Worm (Caenorhabditis elegans): ENCODE data around the gene lap-2.

The lap-2 gene

DNA sequence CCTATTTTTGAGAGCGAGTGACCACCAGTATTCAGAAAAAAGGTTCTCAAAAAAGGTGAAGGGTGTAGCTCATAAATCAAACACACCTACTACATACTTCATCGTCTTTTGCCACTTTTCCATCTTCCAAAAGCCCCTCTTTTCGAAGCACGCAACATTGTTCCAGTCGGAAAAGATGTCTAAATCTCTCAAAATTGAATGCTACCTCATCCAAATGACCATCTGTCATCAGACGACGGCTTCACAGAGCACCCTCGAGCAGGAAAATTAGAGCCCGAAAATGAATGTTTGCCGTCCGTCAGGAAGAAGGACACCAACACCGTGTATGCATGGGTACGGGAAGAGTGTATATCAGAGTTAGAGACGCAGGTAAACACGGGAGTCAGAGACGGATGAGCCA, 22.0 kb upstream of the lap-2 start:
- TF ChIP-seq odd-2 (tag; optimal IDR thresholded peaks at IDR 0.05) (no peak), madf-2 (tag; optimal IDR thresholded peaks at IDR 0.05) (no peak), eyg-1 (tag; optimal IDR thresholded peaks at IDR 0.05) (no peak), C38D4.7 (GFP tag; optimal IDR thresholded peaks at IDR 0.05) (no peak), K02D7.2 (tag; optimal IDR thresholded peaks at IDR 0.05) (no peak), pha-2 (tag; optimal IDR thresholded peaks at IDR 0.05) (no peak), pat-9 (tag; optimal IDR thresholded peaks at IDR 0.05) (no peak), elt-4 (tag; optimal IDR thresholded peaks at IDR 0.05) (no peak), ceh-19 (GFP tag; optimal IDR thresholded peaks at IDR 0.05) (no peak), ceh-31 (tag; optimal IDR thresholded peaks at IDR 0.05) (no peak), mec-3 (tag; optimal IDR thresholded peaks at IDR 0.05; ENCODE audit: borderline replicate concordance) (no peak), ceh-34 (tag; optimal IDR thresholded peaks at IDR 0.05) (no peak), fkh-10 (GFP tag; optimal IDR thresholded peaks at IDR 0.05) (no peak)

DNA sequence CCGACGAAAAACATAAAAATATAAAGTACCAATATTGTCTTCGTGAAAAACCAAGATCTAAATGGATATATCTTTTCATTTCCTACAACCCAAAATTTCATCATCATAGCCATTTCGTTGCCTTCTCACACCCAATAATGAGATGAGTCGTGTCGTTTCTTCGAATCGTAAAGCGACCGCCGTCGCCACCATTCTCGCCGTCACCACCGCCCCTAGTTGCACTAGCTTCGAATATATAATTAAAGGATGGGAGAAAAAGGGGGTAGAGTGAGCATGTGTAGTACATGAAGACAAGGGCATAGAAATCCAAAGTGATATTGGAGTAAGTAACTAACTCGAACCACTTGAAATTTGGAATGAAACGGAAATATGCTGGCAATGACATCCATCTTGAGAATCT, 21.2 kb upstream of the lap-2 start:
- no peak for TF ChIP-seq lin-11 (tag; optimal IDR thresholded peaks at IDR 0.05)
- peak; percentile 70 for TF ChIP-seq unc-42 (tag; optimal IDR thresholded peaks at IDR 0.05)
- TF ChIP-seq ceh-31 (tag; optimal IDR thresholded peaks at IDR 0.05), result peak; percentile 35
- TF ChIP-seq ceh-14 (tag; optimal IDR thresholded peaks at IDR 0.05), result peak; percentile 8

DNA sequence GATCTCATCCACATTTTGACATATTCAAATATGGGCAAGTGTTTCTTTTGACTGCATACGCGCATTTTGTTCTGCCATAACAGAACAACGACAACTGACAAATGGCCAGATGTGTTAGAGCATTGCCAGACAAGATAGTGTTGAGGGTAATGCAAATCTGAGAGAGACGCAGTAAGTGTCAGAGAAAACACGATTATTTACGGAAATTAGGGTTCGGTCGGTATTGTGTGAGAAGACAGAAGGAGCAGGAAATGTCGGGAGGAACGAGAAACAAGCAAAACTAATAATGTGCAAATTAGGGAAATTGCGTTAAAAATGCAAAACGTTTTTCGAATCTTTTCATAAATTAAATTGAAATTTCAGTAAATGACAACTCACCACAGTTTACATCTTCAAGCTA, 19.0 kb upstream of the lap-2 start:
- TF ChIP-seq fkh-10 (GFP tag; optimal IDR thresholded peaks at IDR 0.05), result peak; percentile 64
- peak; percentile 60 for TF ChIP-seq ceh-31 (tag; optimal IDR thresholded peaks at IDR 0.05)
- TF ChIP-seq unc-42 (tag; optimal IDR thresholded peaks at IDR 0.05), result peak; percentile 99
- no peak for TF ChIP-seq ceh-34 (tag; optimal IDR thresholded peaks at IDR 0.05)
- TF ChIP-seq ceh-14 (tag; optimal IDR thresholded peaks at IDR 0.05), result no peak
- TF ChIP-seq sox-2 (GFP tag; IDR thresholded peaks at IDR 0.05), result peak; percentile 8; the same call in 1 of the 2 replicates
- TF ChIP-seq ceh-2 (tag; optimal IDR thresholded peaks at IDR 0.05), result no peak
- no peak for TF ChIP-seq C08G9.2 (tag; optimal IDR thresholded peaks at IDR 0.05)
- no peak for TF ChIP-seq zip-5 (tag; optimal IDR thresholded peaks at IDR 0.05)
- no peak for TF ChIP-seq pag-3 (tag; optimal IDR thresholded peaks at IDR 0.05; ENCODE audit: borderline replicate concordance)
- TF ChIP-seq pros-1 (tag; optimal IDR thresholded peaks at IDR 0.05), result no peak

DNA sequence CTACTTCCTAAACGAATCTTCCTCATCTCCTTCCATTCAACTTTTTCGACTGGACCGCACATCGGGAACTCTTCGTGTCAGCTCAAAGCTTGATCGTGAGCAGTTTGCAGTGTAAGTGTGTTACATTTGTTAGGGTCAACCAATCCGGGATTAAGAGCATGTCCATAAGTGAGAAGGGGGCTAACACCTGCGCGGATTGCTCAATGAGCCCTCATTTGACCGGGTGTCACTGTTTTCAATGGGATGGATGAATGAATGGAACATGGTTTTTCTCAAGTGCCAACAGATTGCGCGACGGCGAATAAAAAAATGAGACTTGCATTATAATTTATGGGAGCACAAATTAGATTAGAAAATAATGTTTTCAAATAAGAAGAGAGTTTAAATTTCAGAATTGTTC, 18.2 kb upstream of the lap-2 start:
- TF ChIP-seq nhr-11 (tag; optimal IDR thresholded peaks at IDR 0.05) (no peak), unc-3 (GFP tag; conservative IDR thresholded peaks at IDR 0.05) (no peak), unc-3 (tag; optimal IDR thresholded peaks at IDR 0.05) (no peak), odd-2 (tag; optimal IDR thresholded peaks at IDR 0.05) (no peak), npax-4 (tag; optimal IDR thresholded peaks at IDR 0.05) (no peak), ceh-45 (GFP tag; IDR thresholded peaks at IDR 0.05) (no peak), ceh-6 (GFP tag; optimal IDR thresholded peaks at IDR 0.05) (no peak)

DNA sequence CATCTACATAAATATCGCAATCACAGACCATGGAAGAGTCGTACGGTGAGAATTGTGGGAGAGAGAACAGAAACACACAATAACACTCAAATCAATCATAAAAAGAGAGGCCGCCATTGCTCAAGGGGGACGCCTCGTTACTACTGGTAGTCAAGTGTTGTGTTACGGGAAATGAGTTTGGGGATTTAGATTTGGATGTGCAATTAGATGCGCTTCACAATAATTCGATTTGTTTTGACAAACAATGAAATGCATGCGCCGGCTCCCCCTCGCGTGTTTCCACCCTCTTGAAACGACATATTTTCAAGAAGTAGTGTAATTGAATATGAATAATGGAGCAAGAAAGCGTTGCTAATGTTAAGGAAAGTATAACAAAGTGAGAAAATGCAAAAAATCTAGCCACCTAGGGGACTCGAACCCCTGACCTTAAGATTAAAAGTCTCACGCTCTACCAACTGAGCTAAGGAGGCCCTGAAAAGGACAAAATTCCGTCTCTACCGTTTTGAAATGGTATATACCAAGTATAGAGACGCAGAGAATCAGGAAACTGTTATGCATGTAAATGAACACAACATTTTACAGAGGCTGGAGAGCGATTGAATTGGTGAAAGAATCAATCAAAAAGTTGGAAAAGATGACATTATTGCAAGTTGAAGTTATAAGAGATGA, 16.7 kb upstream of the lap-2 start:
- TF ChIP-seq hlh-13 (GFP tag; optimal IDR thresholded peaks at IDR 0.05) (no peak), F13H6.1 (tag; optimal IDR thresholded peaks at IDR 0.05) (no peak), ceh-2 (tag; optimal IDR thresholded peaks at IDR 0.05) (no peak), ceh-34 (tag; optimal IDR thresholded peaks at IDR 0.05) (no peak), lin-11 (tag; optimal IDR thresholded peaks at IDR 0.05) (no peak), unc-42 (tag; optimal IDR thresholded peaks at IDR 0.05) (peak; percentile 93)

DNA sequence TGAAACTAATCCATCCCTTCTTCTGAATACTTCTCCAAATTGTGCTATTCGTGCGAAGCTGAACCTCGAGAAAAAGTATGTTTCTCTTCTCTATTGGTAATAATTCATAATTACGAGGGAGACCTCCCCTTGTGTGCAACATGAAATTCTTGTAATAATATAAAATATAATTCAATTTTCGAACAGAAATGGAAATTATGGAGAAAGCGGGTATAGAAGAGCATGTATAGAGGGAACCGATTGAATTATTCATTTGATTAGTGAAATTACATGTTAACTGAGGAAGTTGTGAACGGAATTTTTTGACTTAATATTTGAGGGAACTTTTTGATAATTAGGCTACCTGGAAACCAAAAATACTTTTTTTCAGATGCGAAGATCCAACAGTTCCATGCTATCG, 14.6 kb upstream of the lap-2 start:
- TF ChIP-seq odd-2 (tag; optimal IDR thresholded peaks at IDR 0.05) (no peak), unc-42 (tag; optimal IDR thresholded peaks at IDR 0.05) (peak; percentile 91), tbx-7 (tag; optimal IDR thresholded peaks at IDR 0.05) (no peak)

Measured in whole organism, late embryonic.